Worm (Caenorhabditis elegans): Measurements from ENCODE around the gene F45E1.5.
A peak's percentile ranks its signal among the peaks of the same experiment; 100 is the strongest.

F45E1.5 gene

ce11 chrX:7962056-7962485 lies 14.4 kb upstream of the F45E1.5 start (continued):
- no peak for TF ChIP-seq blmp-1 (tag; optimal IDR thresholded peaks at IDR 0.05; ENCODE audit: insufficient read depth)
- TF ChIP-seq sma-3 (GFP tag; optimal IDR thresholded peaks at IDR 0.05) = peak; percentile 25
- peak; percentile 74 for TF ChIP-seq crh-2 (tag; optimal IDR thresholded peaks at IDR 0.05)
- TF ChIP-seq nhr-10 (tag; optimal IDR thresholded peaks at IDR 0.05) = peak; percentile 47
- no peak for TF ChIP-seq nhr-77 (tag; optimal IDR thresholded peaks at IDR 0.05)
- peak; percentile 49 for TF ChIP-seq nhr-21 (tag; optimal IDR thresholded peaks at IDR 0.05)
- TF ChIP-seq F13H6.1 (tag; optimal IDR thresholded peaks at IDR 0.05) = peak; percentile 82
- TF ChIP-seq fos-1 (tag; optimal IDR thresholded peaks at IDR 0.05) = peak; percentile 91
- no peak for TF ChIP-seq R02D3.7 (tag; optimal IDR thresholded peaks at IDR 0.05)
- TF ChIP-seq unc-55 (GFP tag; optimal IDR thresholded peaks at IDR 0.05) = peak; percentile 45
- no peak for TF ChIP-seq nhr-23 (tag; optimal IDR thresholded peaks at IDR 0.05)
- TF ChIP-seq lin-11 (tag; optimal IDR thresholded peaks at IDR 0.05) = no peak
- TF ChIP-seq peb-1 (tag; optimal IDR thresholded peaks at IDR 0.05) = no peak
- no peak for TF ChIP-seq dmd-4 (tag; optimal IDR thresholded peaks at IDR 0.05)
- TF ChIP-seq C34F6.9 (tag; optimal IDR thresholded peaks at IDR 0.05) = peak; percentile 34
- TF ChIP-seq elt-3 (tag; optimal IDR thresholded peaks at IDR 0.05) = no peak
- TF ChIP-seq nhr-12 (tag; optimal IDR thresholded peaks at IDR 0.05) = no peak
- TF ChIP-seq ceh-82 (tag; optimal IDR thresholded peaks at IDR 0.05) = no peak
- TF ChIP-seq unc-62 (GFP tag; optimal IDR thresholded peaks at IDR 0.05) = no peak
- TF ChIP-seq mdl-1 (tag; optimal IDR thresholded peaks at IDR 0.05) = peak in 1 of 2 experiments; percentile 34

- peak; percentile 46 for TF ChIP-seq mab-5 (tag; optimal IDR thresholded peaks at IDR 0.05)
- no peak for TF ChIP-seq zag-1 (tag; optimal IDR thresholded peaks at IDR 0.05)
- TF ChIP-seq unc-55 (GFP tag; optimal IDR thresholded peaks at IDR 0.05) = peak; percentile 89
- no peak for TF ChIP-seq crh-2 (tag; optimal IDR thresholded peaks at IDR 0.05)
- TF ChIP-seq fos-1 (tag; optimal IDR thresholded peaks at IDR 0.05) = peak; percentile 6
- no peak for TF ChIP-seq elt-1 (tag; optimal IDR thresholded peaks at IDR 0.05)
Observed at ce11 chrX:7964022-7964421, 12.5 kb upstream of the F45E1.5 start.

ce11 chrX:7965449-7965848 lies 11.1 kb upstream of the F45E1.5 start:
- TF ChIP-seq nhr-23 (tag; optimal IDR thresholded peaks at IDR 0.05) (no peak), ceh-16 (tag; optimal IDR thresholded peaks at IDR 0.05) (peak; percentile 44), mdl-1 (tag; optimal IDR thresholded peaks at IDR 0.05) (no peak), unc-62 (GFP tag; optimal IDR thresholded peaks at IDR 0.05) (no peak), unc-55 (GFP tag; optimal IDR thresholded peaks at IDR 0.05) (no peak), nhr-237 (tag; optimal IDR thresholded peaks at IDR 0.05) (no peak), dmd-4 (tag; optimal IDR thresholded peaks at IDR 0.05) (no peak)

ce11 chrX:7968537-7968936 lies 8.0 kb upstream of the F45E1.5 start:
- TF ChIP-seq nhr-25 (tag; optimal IDR thresholded peaks at IDR 0.05) = no peak
- no peak for TF ChIP-seq unc-55 (GFP tag; optimal IDR thresholded peaks at IDR 0.05)
- no peak for TF ChIP-seq nhr-23 (tag; optimal IDR thresholded peaks at IDR 0.05)
- no peak for TF ChIP-seq lsy-2 (tag; optimal IDR thresholded peaks at IDR 0.05)
- TF ChIP-seq nhr-21 (tag; optimal IDR thresholded peaks at IDR 0.05) = no peak
- TF ChIP-seq nhr-237 (tag; optimal IDR thresholded peaks at IDR 0.05) = no peak
- no peak for TF ChIP-seq ceh-16 (tag; optimal IDR thresholded peaks at IDR 0.05)
- TF ChIP-seq elt-1 (tag; optimal IDR thresholded peaks at IDR 0.05) = no peak
- no peak for TF ChIP-seq alr-1 (tag; optimal IDR thresholded peaks at IDR 0.05)
- no peak for TF ChIP-seq fos-1 (tag; optimal IDR thresholded peaks at IDR 0.05)
- TF ChIP-seq zag-1 (tag; optimal IDR thresholded peaks at IDR 0.05) = no peak
- no peak for TF ChIP-seq peb-1 (tag; optimal IDR thresholded peaks at IDR 0.05)
- no peak for TF ChIP-seq elt-3 (tag; optimal IDR thresholded peaks at IDR 0.05)
- no peak for TF ChIP-seq dmd-4 (tag; optimal IDR thresholded peaks at IDR 0.05)
- no peak for TF ChIP-seq egl-27 (tag; optimal IDR thresholded peaks at IDR 0.05)
- no peak for TF ChIP-seq R02D3.7 (tag; optimal IDR thresholded peaks at IDR 0.05)
- TF ChIP-seq crh-2 (tag; optimal IDR thresholded peaks at IDR 0.05) = no peak

ce11 chrX:7975741-7976140 lies 759 bp upstream of the F45E1.5 start:
- no peak for TF ChIP-seq peb-1 (tag; optimal IDR thresholded peaks at IDR 0.05)
- TF ChIP-seq blmp-1 (tag; optimal IDR thresholded peaks at IDR 0.05; ENCODE audit: insufficient read depth) = no peak
- TF ChIP-seq nhr-129 (tag; optimal IDR thresholded peaks at IDR 0.05) = no peak
- no peak for TF ChIP-seq sma-9 (GFP tag; optimal IDR thresholded peaks at IDR 0.05)
- no peak for TF ChIP-seq sma-9 (tag; optimal IDR thresholded peaks at IDR 0.05)
- peak; percentile 13 for TF ChIP-seq fos-1 (tag; optimal IDR thresholded peaks at IDR 0.05)

ce11 chrX:7977452-7977851 lies 952 bp downstream of the F45E1.5 start:
- TF ChIP-seq nhr-21 (tag; optimal IDR thresholded peaks at IDR 0.05) (peak; percentile 33), ztf-1 (GFP tag; conservative IDR thresholded peaks at IDR 0.05) (no peak), skn-1 (tag; optimal IDR thresholded peaks at IDR 0.05) (no peak), C34F6.9 (tag; optimal IDR thresholded peaks at IDR 0.05) (no peak)

Measured in whole organism, L2 larva.